Worm (Caenorhabditis elegans): ENCODE measurements around the gene best-5.
A peak's percentile ranks its signal among the peaks of the same experiment; 100 is the strongest.

best-5 gene

DNA sequence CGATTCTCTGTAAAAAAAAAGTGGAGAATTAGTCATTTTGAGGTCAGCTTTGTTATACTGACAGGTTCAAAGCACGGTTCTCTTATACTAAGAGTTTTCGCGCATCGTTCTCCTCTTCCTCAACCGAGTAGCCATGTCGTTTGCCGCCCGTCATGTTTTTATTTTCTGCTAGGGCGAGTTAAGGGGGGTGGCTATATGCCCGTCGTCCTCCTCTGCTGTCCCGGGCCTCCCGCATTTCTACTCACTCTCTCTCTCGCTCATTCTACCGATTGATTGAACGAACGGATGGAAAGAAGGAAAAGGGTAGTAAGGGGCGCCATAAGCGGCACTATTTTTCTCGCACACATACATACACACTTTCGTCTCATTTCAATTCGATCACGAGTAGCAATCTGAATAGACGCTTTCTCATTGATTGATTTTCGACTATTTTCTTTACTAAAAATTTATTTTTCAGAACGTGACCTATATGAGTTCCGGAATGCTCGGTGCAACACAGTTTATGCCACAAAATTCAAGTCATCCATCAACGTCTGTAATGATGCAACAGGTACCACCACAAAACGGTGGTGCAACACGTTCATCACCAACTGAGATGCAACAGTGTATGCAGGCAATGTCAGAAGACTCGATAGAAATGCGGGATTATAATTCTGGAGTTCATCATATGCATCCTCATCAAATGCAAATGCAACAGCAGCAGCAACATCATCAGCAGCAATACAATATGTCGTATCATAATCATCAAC lies 15.3 kb upstream of the best-5 start:
- TF ChIP-seq scrt-1 (GFP tag; IDR thresholded peaks at IDR 0.05) (no peak), ets-7 (tag; optimal IDR thresholded peaks at IDR 0.05) (no peak), pes-1 (GFP tag; IDR thresholded peaks at IDR 0.05) (0 out of 2 replicates have a peak, but pooled peaks have one; percentile 39), sea-1 (GFP tag; conservative IDR thresholded peaks at IDR 0.05) (no peak), F13C5.2 (tag; optimal IDR thresholded peaks at IDR 0.05) (peak; percentile 20), tbx-37 (GFP tag; conservative IDR thresholded peaks at IDR 0.05) (0 out of 2 replicates have a peak, but pooled peaks have one; percentile 25), aly-1 (tag; optimal IDR thresholded peaks at IDR 0.05) (no peak), hmg-4 (GFP tag; optimal IDR thresholded peaks at IDR 0.05) (peak; percentile 60), ceh-13 (GFP tag; optimal IDR thresholded peaks at IDR 0.05) (no peak), tbx-11 (GFP tag; IDR thresholded peaks at IDR 0.05) (no peak)

DNA sequence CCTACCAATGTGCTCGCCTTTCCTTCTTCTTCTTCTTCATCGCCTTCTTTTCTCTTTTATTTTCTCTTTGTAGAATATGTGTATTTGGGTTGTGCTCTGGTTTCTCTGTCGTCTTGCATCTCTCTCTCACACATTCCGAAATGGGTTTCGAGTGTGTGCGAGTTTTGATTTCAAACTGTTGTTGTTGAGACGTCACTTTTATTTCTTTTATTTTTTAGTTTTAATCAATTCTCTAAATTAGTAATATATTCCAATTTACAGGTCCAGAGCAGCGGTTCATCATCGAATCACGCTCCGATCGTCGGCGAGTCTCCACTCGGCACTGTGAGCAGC lies 14.5 kb upstream of the best-5 start:
- TF ChIP-seq scrt-1 (GFP tag; IDR thresholded peaks at IDR 0.05) (no peak), ama-1 (optimal IDR thresholded peaks at IDR 0.05) (no peak), B0310.2 (tag; optimal IDR thresholded peaks at IDR 0.05) (no peak), aly-1 (tag; optimal IDR thresholded peaks at IDR 0.05) (no peak), tbx-11 (GFP tag; IDR thresholded peaks at IDR 0.05) (no peak), tbx-37 (GFP tag; conservative IDR thresholded peaks at IDR 0.05) (no peak), ets-7 (tag; optimal IDR thresholded peaks at IDR 0.05) (no peak), ceh-13 (GFP tag; optimal IDR thresholded peaks at IDR 0.05) (no peak), hmbx-1 (tag; optimal IDR thresholded peaks at IDR 0.05) (no peak), F13C5.2 (tag; optimal IDR thresholded peaks at IDR 0.05) (no peak), ceh-36 (tag; optimal IDR thresholded peaks at IDR 0.05) (no peak)

DNA sequence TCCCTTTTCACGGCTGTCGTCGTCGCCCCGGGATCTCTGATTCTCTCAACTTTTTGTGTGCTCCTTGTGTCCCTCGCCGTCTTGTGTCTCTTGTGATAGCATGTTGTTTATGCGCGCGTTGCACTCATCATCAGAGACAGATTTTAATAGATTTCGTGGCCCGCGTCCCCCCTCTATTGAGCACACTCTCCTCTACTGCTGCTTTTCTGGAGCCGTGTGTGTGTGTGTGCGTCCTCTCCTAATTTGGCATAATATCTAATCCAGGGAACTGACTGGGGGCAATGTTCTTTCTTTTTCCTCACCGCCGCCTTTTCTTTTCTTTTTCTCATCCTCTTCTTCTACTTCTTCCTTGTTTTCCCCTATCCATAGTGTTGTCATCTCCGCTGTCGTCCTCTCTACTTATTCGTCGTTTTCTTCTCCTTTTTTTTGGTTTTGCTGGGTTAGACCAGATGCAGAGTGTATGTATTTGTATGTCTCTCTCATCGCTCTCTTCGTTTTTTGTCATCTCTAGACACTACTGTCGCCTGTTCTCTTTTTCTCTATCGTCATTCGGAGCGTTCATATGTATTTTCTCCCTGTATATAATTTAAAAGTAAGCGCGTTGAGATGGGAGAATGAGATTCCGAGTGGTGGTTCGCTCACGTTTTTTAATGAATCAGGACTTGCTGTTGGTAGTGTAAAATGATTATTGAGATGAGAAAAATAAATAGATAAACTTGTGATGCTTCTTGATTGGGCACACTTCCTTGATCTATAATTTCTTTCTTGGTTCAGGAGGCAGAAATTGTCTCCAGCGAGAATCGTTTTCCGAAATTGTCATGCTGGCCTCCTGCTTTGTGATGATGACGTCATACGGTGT lies 13.9 kb upstream of the best-5 start:
- TF ChIP-seq ceh-36 (tag; optimal IDR thresholded peaks at IDR 0.05) (peak; percentile 32), scrt-1 (GFP tag; IDR thresholded peaks at IDR 0.05) (0 out of 2 replicates have a peak, but pooled peaks have one; percentile 68), pes-1 (GFP tag; IDR thresholded peaks at IDR 0.05) (no peak), flt-1 (GFP tag; IDR thresholded peaks at IDR 0.05) (no peak), aly-1 (tag; optimal IDR thresholded peaks at IDR 0.05) (no peak), hnd-1 (tag; optimal IDR thresholded peaks at IDR 0.05) (no peak), ceh-13 (GFP tag; optimal IDR thresholded peaks at IDR 0.05) (no peak), tra-4 (tag; optimal IDR thresholded peaks at IDR 0.05) (no peak), ets-7 (tag; optimal IDR thresholded peaks at IDR 0.05) (no peak), F13C5.2 (tag; optimal IDR thresholded peaks at IDR 0.05) (no peak), tbx-11 (GFP tag; IDR thresholded peaks at IDR 0.05) (peak; percentile 34; the same call in 1 of the 2 replicates), tbx-37 (GFP tag; conservative IDR thresholded peaks at IDR 0.05) (no peak), sea-1 (GFP tag; conservative IDR thresholded peaks at IDR 0.05) (no peak), hmbx-1 (tag; optimal IDR thresholded peaks at IDR 0.05) (no peak), B0310.2 (tag; optimal IDR thresholded peaks at IDR 0.05) (no peak), hmg-4 (GFP tag; optimal IDR thresholded peaks at IDR 0.05) (no peak), ama-1 (optimal IDR thresholded peaks at IDR 0.05) (no peak)

DNA sequence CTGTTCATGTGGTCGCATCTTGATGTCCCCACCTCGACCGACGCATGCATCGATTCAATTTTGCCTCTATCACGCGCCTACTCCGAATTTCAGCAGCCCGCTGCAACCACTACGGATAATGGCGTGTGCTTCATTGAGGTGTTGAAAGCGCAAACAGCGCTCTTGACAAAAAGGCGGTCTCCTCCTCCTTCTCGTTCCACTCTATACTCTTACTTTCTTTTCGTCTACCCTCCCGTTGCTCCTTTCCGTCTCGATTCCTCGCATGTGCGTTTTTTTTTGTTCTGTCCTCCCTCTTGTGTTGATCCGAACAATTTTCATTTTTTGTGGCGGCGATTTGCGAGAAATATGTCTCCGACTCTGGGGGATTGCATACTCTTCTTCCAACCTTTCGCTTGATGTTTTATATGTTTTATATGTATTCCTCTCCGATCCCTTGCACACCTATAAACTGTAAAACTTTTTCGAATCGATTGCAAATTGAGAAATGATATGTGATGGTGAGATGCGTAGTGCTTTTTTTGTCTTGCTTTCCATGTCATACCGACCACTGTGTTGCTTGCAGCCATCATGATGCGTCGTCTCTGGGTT lies 12.7 kb upstream of the best-5 start:
- TF ChIP-seq ama-1 (optimal IDR thresholded peaks at IDR 0.05) (peak; percentile 58), flt-1 (GFP tag; IDR thresholded peaks at IDR 0.05) (no peak)

DNA sequence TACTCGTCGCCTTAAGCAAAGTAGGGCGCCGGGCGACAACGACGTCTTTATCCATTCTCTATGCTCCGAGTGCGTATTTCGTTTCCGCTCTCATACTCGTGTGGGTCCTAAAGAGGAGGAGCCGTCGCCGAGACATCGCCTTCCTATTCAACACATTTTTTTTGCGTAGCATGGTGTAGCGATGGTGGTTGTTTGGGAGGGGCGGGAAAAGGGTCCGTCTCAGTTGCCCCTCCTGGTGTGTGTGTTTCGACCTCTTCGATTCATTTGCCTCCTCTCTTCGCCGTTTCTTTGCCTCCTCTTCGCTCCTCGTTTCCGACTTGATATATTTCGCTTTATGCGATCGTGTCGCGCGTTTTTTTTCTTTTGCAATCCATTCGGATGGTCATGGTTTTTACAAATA lies 11.7 kb upstream of the best-5 start:
- TF ChIP-seq ceh-13 (GFP tag; optimal IDR thresholded peaks at IDR 0.05) (no peak), scrt-1 (GFP tag; IDR thresholded peaks at IDR 0.05) (no peak), F13C5.2 (tag; optimal IDR thresholded peaks at IDR 0.05) (no peak), tra-4 (tag; optimal IDR thresholded peaks at IDR 0.05) (no peak), ama-1 (optimal IDR thresholded peaks at IDR 0.05) (no peak), ceh-36 (tag; optimal IDR thresholded peaks at IDR 0.05) (no peak), tbx-37 (GFP tag; conservative IDR thresholded peaks at IDR 0.05) (no peak), tbx-11 (GFP tag; IDR thresholded peaks at IDR 0.05) (no peak), aly-1 (tag; optimal IDR thresholded peaks at IDR 0.05) (no peak), ets-7 (tag; optimal IDR thresholded peaks at IDR 0.05) (no peak), sea-1 (GFP tag; conservative IDR thresholded peaks at IDR 0.05) (no peak), hmbx-1 (tag; optimal IDR thresholded peaks at IDR 0.05) (no peak), B0310.2 (tag; optimal IDR thresholded peaks at IDR 0.05) (no peak), hmg-4 (GFP tag; optimal IDR thresholded peaks at IDR 0.05) (no peak), hnd-1 (tag; optimal IDR thresholded peaks at IDR 0.05) (no peak), flt-1 (GFP tag; IDR thresholded peaks at IDR 0.05) (no peak), pes-1 (GFP tag; IDR thresholded peaks at IDR 0.05) (no peak)

DNA sequence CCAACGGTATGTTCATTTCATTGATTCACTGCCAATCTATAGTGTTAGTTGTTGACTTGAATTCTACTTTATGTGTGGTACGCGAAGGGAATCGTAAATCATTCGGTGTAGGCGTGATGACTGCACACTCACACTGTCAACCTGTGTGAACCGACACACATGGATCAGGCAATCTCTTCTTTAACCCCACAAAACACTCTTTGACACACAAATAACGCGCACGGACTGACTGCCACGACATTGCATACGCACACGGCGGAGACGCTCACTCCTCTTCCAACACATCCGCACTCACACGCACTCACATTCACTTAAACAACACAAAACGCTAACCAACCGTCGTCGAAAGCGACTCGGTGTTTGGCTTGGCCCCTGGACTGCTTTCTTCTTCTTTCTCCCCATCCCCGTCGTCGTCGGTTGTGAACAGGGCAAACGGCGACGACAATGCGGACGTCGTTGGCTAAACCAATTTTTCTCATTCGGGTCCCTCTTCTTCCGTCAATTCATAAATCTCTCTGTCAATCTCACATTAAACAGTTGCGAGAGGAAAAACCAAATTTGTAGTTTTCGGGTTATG lies 10.1 kb upstream of the best-5 start:
- peak; percentile 59 for TF ChIP-seq hmg-4 (GFP tag; optimal IDR thresholded peaks at IDR 0.05)
- no peak for TF ChIP-seq ceh-36 (tag; optimal IDR thresholded peaks at IDR 0.05)
- TF ChIP-seq ets-7 (tag; optimal IDR thresholded peaks at IDR 0.05) = peak; percentile 7
- TF ChIP-seq sea-1 (GFP tag; conservative IDR thresholded peaks at IDR 0.05) = 0 out of 2 replicates have a peak, but pooled peaks have one; percentile 25
- no peak for TF ChIP-seq flt-1 (GFP tag; IDR thresholded peaks at IDR 0.05)
- TF ChIP-seq B0310.2 (tag; optimal IDR thresholded peaks at IDR 0.05) = no peak

DNA sequence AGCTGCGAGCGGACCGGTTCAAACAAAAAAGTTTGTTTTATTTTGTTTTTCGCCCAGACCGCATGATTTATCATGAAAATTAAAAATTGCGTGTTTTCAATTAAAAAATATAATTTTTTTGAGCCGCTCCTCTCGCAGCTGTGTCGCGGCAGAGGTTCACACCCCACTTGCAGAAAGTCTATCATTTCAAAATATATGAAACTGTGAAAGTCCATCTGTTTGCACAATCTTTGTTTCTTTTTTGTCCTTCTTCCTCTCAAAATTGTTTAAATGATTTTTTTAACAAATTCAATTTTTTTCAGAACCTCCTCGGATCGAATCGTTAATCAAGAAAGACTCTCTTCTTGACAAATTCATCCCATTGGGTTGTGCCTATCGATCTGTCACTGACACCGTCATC lies 9.5 kb upstream of the best-5 start, which contains the start of gene tlk-1:
TSS of gene tlk-1 (plus strand) at position 301 of the 400 bp plus-strand sequence.
- no peak for TF ChIP-seq hmg-4 (GFP tag; optimal IDR thresholded peaks at IDR 0.05)
- TF ChIP-seq ama-1 (optimal IDR thresholded peaks at IDR 0.05) = no peak
- TF ChIP-seq F13C5.2 (tag; optimal IDR thresholded peaks at IDR 0.05) = no peak
- no peak for TF ChIP-seq scrt-1 (GFP tag; IDR thresholded peaks at IDR 0.05)
- no peak for TF ChIP-seq ceh-13 (GFP tag; optimal IDR thresholded peaks at IDR 0.05)
- no peak for TF ChIP-seq flt-1 (GFP tag; IDR thresholded peaks at IDR 0.05)
- TF ChIP-seq aly-1 (tag; optimal IDR thresholded peaks at IDR 0.05) = no peak
- no peak for TF ChIP-seq sea-1 (GFP tag; conservative IDR thresholded peaks at IDR 0.05)
- no peak for TF ChIP-seq tbx-37 (GFP tag; conservative IDR thresholded peaks at IDR 0.05)
- TF ChIP-seq pes-1 (GFP tag; IDR thresholded peaks at IDR 0.05) = no peak
- TF ChIP-seq tra-4 (tag; optimal IDR thresholded peaks at IDR 0.05) = no peak
- TF ChIP-seq ets-7 (tag; optimal IDR thresholded peaks at IDR 0.05) = no peak
- TF ChIP-seq hmbx-1 (tag; optimal IDR thresholded peaks at IDR 0.05) = no peak
- TF ChIP-seq hnd-1 (tag; optimal IDR thresholded peaks at IDR 0.05) = no peak
- TF ChIP-seq tbx-11 (GFP tag; IDR thresholded peaks at IDR 0.05) = no peak
- no peak for TF ChIP-seq B0310.2 (tag; optimal IDR thresholded peaks at IDR 0.05)
- no peak for TF ChIP-seq ceh-36 (tag; optimal IDR thresholded peaks at IDR 0.05)

Measured in whole organism, early embryonic.